Fruit fly (Drosophila melanogaster) whole organism, embryonic: Measurements from ENCODE around the gene Paics.
A peak's percentile ranks its signal among the peaks of the same experiment; 100 is the strongest.

Experiments used
- Awh ChIP-seq: fragments of 200-800 bp; sonication (Bioruptor generic); IDR thresholded peaks from 2 replicates; pipeline ENCODE4, ENCODE4 v1.3.6; 2022; ENCODE audit warnings: missing biosample characterization, missing genetic modification characterization
- B-H2 ChIP-seq: fragments of 200-800 bp; sonication (Bioruptor generic); optimal IDR thresholded peaks from 2 replicates; lab custom pipeline; 2018; ENCODE audit warnings: missing biosample characterization, mild to moderate bottlenecking, missing genetic modification characterization
- CG10274 ChIP-seq: fragments of 200-800 bp; sonication (Bioruptor generic); optimal IDR thresholded peaks from 3 replicates; lab custom pipeline; 2017; ENCODE audit warnings: missing biosample characterization, mild to moderate bottlenecking, missing genetic modification characterization
- CG13123 ChIP-seq: fragments of 200-800 bp; sonication (Bioruptor generic); optimal IDR thresholded peaks from 2 replicates; lab custom pipeline; 2016; ENCODE audit warnings: missing biosample characterization, missing genetic modification characterization
- CG15601 ChIP-seq: fragments of 200-800 bp; sonication (Bioruptor generic); optimal IDR thresholded peaks from 3 replicates; lab custom pipeline; 2019; ENCODE audit warnings: missing biosample characterization, mild to moderate bottlenecking, missing genetic modification characterization, moderate library complexity
- CG16779 ChIP-seq: fragments of 200-800 bp; sonication (Bioruptor generic); IDR thresholded peaks from 2 replicates; pipeline ENCODE4 v1.3.6; 2022; ENCODE audit warnings: missing biosample characterization, missing genetic modification characterization
- CG17361 ChIP-seq: fragments of 200-800 bp; sonication (Bioruptor generic); IDR thresholded peaks from 3 replicates; pipeline ENCODE4 v1.3.6; 2022; ENCODE audit warnings: missing biosample characterization, missing genetic modification characterization
- CG18262 ChIP-seq: fragments of 200-800 bp; optimal IDR thresholded peaks from 3 replicates; lab custom pipeline; 2019; ENCODE audit warnings: missing biosample characterization, mild to moderate bottlenecking, missing genetic modification characterization, moderate library complexity
- CG1832 ChIP-seq: fragments of 200-800 bp; sonication (Bioruptor generic); optimal IDR thresholded peaks from 2 replicates; lab custom pipeline; 2017; ENCODE audit warnings: missing biosample characterization, mild to moderate bottlenecking, missing genetic modification characterization, inconsistent platforms
- CG2678 ChIP-seq: fragments of 200-800 bp; sonication (Bioruptor generic); optimal IDR thresholded peaks from 3 replicates; lab custom pipeline; 2019; ENCODE audit warnings: missing biosample characterization, mild to moderate bottlenecking, missing genetic modification characterization, moderate library complexity
- CG30431 ChIP-seq: fragments of 200-800 bp; sonication (Bioruptor generic); optimal IDR thresholded peaks from 2 replicates; lab custom pipeline; 2017; ENCODE audit warnings: missing biosample characterization, missing genetic modification characterization
- CG31365 ChIP-seq: fragments of 200-800 bp; sonication (Bioruptor generic); optimal IDR thresholded peaks from 2 replicates; lab custom pipeline; 2018; ENCODE audit warnings: missing biosample characterization, mild to moderate bottlenecking, missing genetic modification characterization
- CG31441 ChIP-seq: fragments of 200-800 bp; sonication (Bioruptor generic); IDR thresholded peaks from 2 replicates; pipeline ENCODE4 v1.3.6; 2022; ENCODE audit warnings: missing biosample characterization, missing genetic modification characterization
- CG3726 ChIP-seq: fragments of 200-800 bp; sonication (Bioruptor generic); IDR thresholded peaks from 3 replicates; pipeline ENCODE4, ENCODE4 v1.3.6; 2022; ENCODE audit warnings: missing biosample characterization, missing genetic modification characterization
- CG4282 ChIP-seq: fragments of 200-800 bp; sonication (Bioruptor generic); optimal IDR thresholded peaks from 2 replicates; lab custom pipeline; 2016; ENCODE audit warnings: missing biosample characterization, missing genetic modification characterization
- CG4360 ChIP-seq: fragments of 200-800 bp; sonication (Bioruptor generic); IDR thresholded peaks from 2 replicates; pipeline ENCODE4 v1.3.6; 2022; ENCODE audit warnings: missing biosample characterization, missing genetic modification characterization
- CG6254 ChIP-seq: fragments of 200-800 bp; sonication (Bioruptor generic); optimal IDR thresholded peaks from 3 replicates; lab custom pipeline; 2017; ENCODE audit warnings: mild to moderate bottlenecking, missing biosample characterization, missing genetic modification reagents, missing genetic modification characterization
- CG6272 ChIP-seq: fragments of 200-800 bp; sonication (Bioruptor generic); IDR thresholded peaks from 2 replicates; pipeline ENCODE4 v1.3.6; 2022; ENCODE audit warnings: missing biosample characterization, missing genetic modification characterization
- CG6683 ChIP-seq: fragments of 200-800 bp; sonication (Bioruptor generic); optimal IDR thresholded peaks from 2 replicates; lab custom pipeline; 2017; ENCODE audit warnings: missing biosample characterization, mild to moderate bottlenecking, missing genetic modification characterization, missing genetic modification reagents
- CG6689 ChIP-seq: fragments of 200-800 bp; sonication (Bioruptor generic); IDR thresholded peaks from 2 replicates; pipeline ENCODE4 v1.3.6; 2022; ENCODE audit warnings: missing biosample characterization, missing genetic modification characterization
- CG7372 ChIP-seq: fragments of 200-800 bp; sonication (Bioruptor generic); IDR thresholded peaks from 2 replicates; pipeline ENCODE4 v1.3.6; 2022; ENCODE audit warnings: missing biosample characterization, missing genetic modification characterization
- CG7928 ChIP-seq: fragments of 200-800 bp; sonication (Bioruptor generic); optimal IDR thresholded peaks from 2 replicates; lab custom pipeline; 2017; ENCODE audit warnings: missing biosample characterization, mild to moderate bottlenecking, missing genetic modification characterization
- CG8359 ChIP-seq: fragments of 200-800 bp; sonication (Bioruptor generic); optimal IDR thresholded peaks from 2 replicates; lab custom pipeline; 2017; ENCODE audit warnings: missing biosample characterization, mild to moderate bottlenecking, missing genetic modification characterization, borderline replicate concordance
- CG9797 ChIP-seq: fragments of 200-800 bp; sonication (Bioruptor generic); optimal IDR thresholded peaks from 3 replicates; lab custom pipeline; 2018; ENCODE audit warnings: missing biosample characterization, mild to moderate bottlenecking, missing genetic modification characterization
- Dbx ChIP-seq: fragments of 200-800 bp; sonication (Bioruptor generic); IDR thresholded peaks from 3 replicates; pipeline ENCODE4 v1.3.6; 2022; ENCODE audit warnings: missing biosample characterization, missing genetic modification characterization
- Mrtf ChIP-seq: fragments of 200-800 bp; sonication (Bioruptor generic); IDR thresholded peaks from 3 replicates; pipeline ENCODE4 v1.3.6; 2022; ENCODE audit warnings: missing biosample characterization, missing genetic modification characterization
- Stat92E ChIP-seq, 3 experiments: fragments of >200 bp in 2 of 3; fragments of 200-800 bp in 1 of 3; sonication (Bioruptor generic) in 1 of 3; optimal IDR thresholded peaks; 2 replicates each; lab custom pipeline; 2017 to 2019; ENCODE audit warnings: missing biosample characterization in 3 of 3, missing genetic modification characterization in 3 of 3, mild to moderate bottlenecking in 1 of 3, moderate library complexity in 1 of 3
- Trl ChIP-seq, 3 experiments: fragments of >200 bp in 2 of 3; fragments of 200-800 bp in 1 of 3; sonication (Bioruptor generic) in 1 of 3; optimal IDR thresholded peaks; 2 replicates in 1 of 3; 3 replicates in 2 of 3; lab custom pipeline; 2016 to 2017; ENCODE audit warnings: missing biosample characterization in 1 of 3, missing genetic modification characterization in 1 of 3
- abd-A ChIP-seq: fragments of 200-800 bp; sonication (Bioruptor generic); optimal IDR thresholded peaks from 3 replicates; lab custom pipeline; 2019; ENCODE audit warnings: missing biosample characterization, mild to moderate bottlenecking, missing genetic modification characterization, moderate library complexity
- al ChIP-seq: fragments of 200-800 bp; sonication (Bioruptor generic); IDR thresholded peaks from 2 replicates; pipeline ENCODE4 v1.3.6; 2022; ENCODE audit warnings: missing biosample characterization, missing genetic modification characterization
- ase ChIP-seq: fragments of 200-800 bp; sonication (Bioruptor generic); IDR thresholded peaks from 3 replicates; pipeline ENCODE4 v1.3.6; 2022; ENCODE audit warnings: missing biosample characterization, missing genetic modification characterization
- chif ChIP-seq, 2 experiments: fragments of 200-800 bp; sonication (Bioruptor generic); optimal IDR thresholded peaks; 3 replicates each; lab custom pipeline; 2016; ENCODE audit warnings: missing biosample characterization in 2 of 2, missing genetic modification characterization in 2 of 2
- crp ChIP-seq, 2 experiments: fragments of 200-800 bp; sonication (Bioruptor generic); optimal IDR thresholded peaks; 2 replicates in 1 of 2; 3 replicates in 1 of 2; lab custom pipeline; 2017; ENCODE audit warnings: missing biosample characterization in 2 of 2, missing genetic modification characterization in 2 of 2, mild to moderate bottlenecking in 1 of 2, moderate library complexity in 1 of 2
- cwo ChIP-seq: fragments of 200-800 bp; sonication (Bioruptor generic); optimal IDR thresholded peaks from 3 replicates; lab custom pipeline; 2017; ENCODE audit warnings: missing biosample characterization, missing genetic modification characterization, mild to moderate bottlenecking, moderate library complexity, missing genetic modification reagents
- dmrt99B ChIP-seq: fragments of 200-800 bp; sonication (Bioruptor generic); optimal IDR thresholded peaks from 2 replicates; lab custom pipeline; 2018; ENCODE audit warnings: missing biosample characterization, mild to moderate bottlenecking, missing genetic modification characterization, moderate library complexity
- eve ChIP-seq, 2 experiments: fragments of >200 bp; optimal IDR thresholded peaks; 2 replicates each; lab custom pipeline; 2017; ENCODE audit warnings: missing biosample characterization in 2 of 2, missing genetic modification characterization in 2 of 2
- gt ChIP-seq: fragments of 200-800 bp; sonication (Bioruptor generic); IDR thresholded peaks from 2 replicates; pipeline ENCODE4 v1.3.6; 2022; ENCODE audit warnings: missing biosample characterization, missing genetic modification characterization
- jigr1 ChIP-seq: fragments of 200-800 bp; sonication (Bioruptor generic); IDR thresholded peaks from 3 replicates; pipeline ENCODE4 v1.3.6; 2022; ENCODE audit warnings: missing biosample characterization, missing genetic modification characterization
- lmd ChIP-seq: fragments of 200-800 bp; sonication (Bioruptor generic); IDR thresholded peaks from 2 replicates; pipeline ENCODE4 v1.3.6; 2022; ENCODE audit warnings: missing biosample characterization, missing genetic modification characterization
- org-1 ChIP-seq: fragments of 200-800 bp; sonication (Bioruptor generic); optimal IDR thresholded peaks from 2 replicates; lab custom pipeline; 2017; ENCODE audit warnings: missing biosample characterization, missing genetic modification characterization
- pb ChIP-seq: fragments of 200-800 bp; sonication (Bioruptor generic); optimal IDR thresholded peaks from 3 replicates; lab custom pipeline; 2016; ENCODE audit warnings: missing biosample characterization, missing genetic modification characterization
- psq ChIP-seq: fragments of 200-800 bp; sonication (Bioruptor generic); optimal IDR thresholded peaks from 2 replicates; lab custom pipeline; 2017; ENCODE audit warnings: missing biosample characterization, missing genetic modification characterization
- repo ChIP-seq: fragments of 200-800 bp; sonication (Bioruptor generic); optimal IDR thresholded peaks from 2 replicates; lab custom pipeline; 2016; ENCODE audit warnings: missing biosample characterization, missing genetic modification characterization
- row ChIP-seq: fragments of 200-800 bp; sonication (Bioruptor generic); IDR thresholded peaks from 3 replicates; pipeline ENCODE4 v1.3.6; 2022; ENCODE audit warnings: missing biosample characterization, missing genetic modification characterization
- sima ChIP-seq: fragments of 200-800 bp; sonication (Bioruptor generic); optimal IDR thresholded peaks from 2 replicates; lab custom pipeline; 2016; ENCODE audit warnings: missing biosample characterization, missing genetic modification characterization
- sr ChIP-seq: fragments of 200-800 bp; sonication (Bioruptor generic); IDR thresholded peaks from 3 replicates; pipeline ENCODE4 v1.3.6; 2022; ENCODE audit warnings: missing biosample characterization, missing genetic modification characterization
- tap ChIP-seq: fragments of 200-800 bp; optimal IDR thresholded peaks from 3 replicates; lab custom pipeline; 2019; ENCODE audit warnings: missing biosample characterization, mild to moderate bottlenecking, missing genetic modification characterization, moderate library complexity
- tll ChIP-seq, 2 experiments: fragments of 200-800 bp in 1 of 2; fragments of >200 bp in 1 of 2; sonication (Bioruptor generic) in 1 of 2; optimal IDR thresholded peaks; 2 replicates each; lab custom pipeline; 2017 to 2019; ENCODE audit warnings: missing biosample characterization in 2 of 2, missing genetic modification characterization in 2 of 2, mild to moderate bottlenecking in 1 of 2, moderate library complexity in 1 of 2
- toy ChIP-seq: fragments of 200-800 bp; sonication (Bioruptor generic); IDR thresholded peaks from 2 replicates; pipeline ENCODE4 v1.3.6; 2022; ENCODE audit warnings: missing biosample characterization, missing genetic modification characterization
- wor ChIP-seq: fragments of 200-800 bp; sonication (Bioruptor generic); IDR thresholded peaks from 2 replicates; pipeline ENCODE4 v1.3.6; 2022; ENCODE audit warnings: missing biosample characterization, missing genetic modification characterization

Paics gene

dm6 chrX:12760466-12761133 is at the start of gene Paics (continued):
- TF ChIP-seq jigr1 (GFP tag; lab: Robert Waterston, UW) (no peak), eve (GFP tag; optimal IDR thresholded peaks at IDR 0.05; lab: Kevin White, UChicago) (no peak), ase (GFP tag; lab: Robert Waterston, UW) (no peak), tll (GFP tag; optimal IDR thresholded peaks at IDR 0.05; lab: Kevin White, UChicago) (no peak), CG31441 (GFP tag; lab: Robert Waterston, UW) (no peak), chif (GFP tag; optimal IDR thresholded peaks at IDR 0.05; lab: Kevin White, UChicago) (no peak), CG7928 (GFP tag; lab: Kevin White, UChicago) (no peak), CG6689 (no peak), CG15601 (tag; lab: Kevin White, UChicago) (no peak), CG1832 (GFP tag; lab: Kevin White, UChicago) (peak; percentile 31), tap (tag; lab: Kevin White, UChicago) (no peak), CG2678 (tag; lab: Kevin White, UChicago) (peak; percentile 1), toy (GFP tag; lab: Robert Waterston, UW) (no peak), B-H2 (GFP tag; lab: Kevin White, UChicago) (no peak), lmd (0 out of 2 replicates have a peak, but pooled peaks have one; percentile 7), pb (GFP tag; lab: Kevin White, UChicago) (no peak), CG10274 (GFP tag; lab: Kevin White, UChicago) (no peak), Dbx (GFP tag; lab: Robert Waterston, UW) (peak; percentile 43; the same call in 2 of the 3 replicates), repo (GFP tag; lab: Kevin White, UChicago) (no peak), CG31365 (tag; lab: Kevin White, UChicago) (no peak), CG17361 (GFP tag; lab: Robert Waterston, UW) (0 out of 3 replicates have a peak, but pooled peaks have one; percentile 23), al (GFP tag; lab: Robert Waterston, UW) (no peak), org-1 (no peak), gt (GFP tag; lab: Robert Waterston, UW) (no peak), CG30431 (GFP tag; lab: Kevin White, UChicago) (no peak), wor (GFP tag; lab: Robert Waterston, UW) (no peak), dmrt99B (tag; lab: Kevin White, UChicago) (no peak), abd-A (tag; lab: Kevin White, UChicago) (no peak), sr (GFP tag; lab: Robert Waterston, UW) (peak; percentile 56; the same call in 2 of the 3 replicates), Awh (GFP tag; lab: Robert Waterston, UW) (no peak), CG16779 (GFP tag; lab: Robert Waterston, UW) (no peak), CG8359 (peak; percentile 79), CG9797 (GFP tag; lab: Kevin White, UChicago) (no peak), crp (GFP tag; optimal IDR thresholded peaks at IDR 0.05; lab: Kevin White, UChicago) (no peak), CG4360 (GFP tag; lab: Robert Waterston, UW) (no peak), CG13123 (GFP tag; lab: Kevin White, UChicago) (no peak), CG6683 (GFP tag; lab: Kevin White, UChicago) (no peak), Mrtf (no peak), CG4282 (GFP tag; lab: Kevin White, UChicago) (no peak), CG6272 (no peak), CG18262 (tag; lab: Kevin White, UChicago) (peak; percentile 26), CG6254 (GFP tag; lab: Kevin White, UChicago) (no peak), CG3726 (no peak), cwo (GFP tag; lab: Kevin White, UChicago) (peak; percentile 74), sima (GFP tag; lab: Kevin White, UChicago) (no peak), Trl (optimal IDR thresholded peaks at IDR 0.05; lab: Kevin White, UChicago) (peak; percentile 29 to 46), Trl (GFP tag; optimal IDR thresholded peaks at IDR 0.05; lab: Kevin White, UChicago) (no peak), psq (GFP tag; lab: Kevin White, UChicago) (peak; percentile 2), CG7372 (GFP tag; lab: Robert Waterston, UW) (no peak), row (peak; percentile 62), Stat92E (GFP tag; optimal IDR thresholded peaks at IDR 0.05; lab: Kevin White, UChicago) (no peak)
